Worm (Caenorhabditis elegans): ENCODE results near the gene C08F1.6.
"Not testable (repeated sequence)": the region's sequence is repeated elsewhere in the genome, so short reads cannot be mapped to it uniquely, and the experiment has no call there.

C08F1.6 gene

DNA sequence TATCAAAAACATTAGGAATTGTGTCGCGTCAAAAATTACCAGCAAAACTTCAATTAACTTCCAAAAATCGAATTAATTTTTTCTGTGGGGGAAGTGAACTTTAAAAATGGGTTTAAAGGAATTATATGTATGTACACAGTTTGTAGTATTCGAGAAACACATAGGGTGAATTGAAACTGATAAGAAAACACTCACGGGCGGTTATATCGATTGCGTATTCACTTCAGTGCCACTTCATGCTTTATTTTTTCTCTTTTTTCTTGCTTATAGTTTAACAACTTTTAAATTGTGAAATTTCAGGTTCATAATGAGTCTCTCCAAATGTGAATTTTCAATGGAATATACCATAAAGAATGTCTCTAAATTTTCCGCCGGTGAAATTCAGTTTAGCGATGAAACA, 16.6 kb downstream of the C08F1.6 start, which contains the start of gene math-26:
math-26 (plus strand) TSS at position 301 of the 400 bp plus-strand sequence.
- not testable (repeated sequence) for TF ChIP-seq pag-3 (tag; optimal IDR thresholded peaks at IDR 0.05; ENCODE audit: borderline replicate concordance, insufficient read depth); nhr-77 (tag; optimal IDR thresholded peaks at IDR 0.05); alr-1 (tag; optimal IDR thresholded peaks at IDR 0.05; ENCODE audit: borderline replicate concordance)

DNA sequence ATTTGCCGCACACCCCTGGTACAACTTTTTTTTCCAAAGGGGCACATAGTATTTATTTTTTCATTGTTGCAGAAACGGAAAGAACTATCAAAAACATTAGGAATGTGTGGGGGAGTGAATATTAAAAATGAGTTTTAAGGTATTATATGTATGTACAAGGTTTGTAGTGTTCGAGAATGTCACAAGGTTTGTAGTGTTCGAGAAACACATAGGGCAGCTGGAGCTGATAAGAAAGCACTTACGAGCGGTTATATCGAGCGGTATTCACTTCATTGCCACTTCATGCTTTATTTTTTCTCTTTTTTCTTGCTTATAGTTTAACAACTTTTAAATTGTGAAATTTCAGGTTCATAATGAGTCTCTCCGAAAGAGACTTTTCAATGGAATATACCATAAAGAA, 20.5 kb downstream of the C08F1.6 start:
- TF ChIP-seq elt-2 (tag; optimal IDR thresholded peaks at IDR 0.05) (peak; percentile 28), lin-35 (GFP tag; optimal IDR thresholded peaks at IDR 0.05) (peak in 1 of 2 experiments; percentile 10), efl-1 (GFP tag; optimal IDR thresholded peaks at IDR 0.05 in 1 of 2) (peak in 1 of 2 experiments; percentile 43)
- TF ChIP-seq efl-1 (optimal IDR thresholded peaks at IDR 0.05): not testable (repeated sequence)

DNA sequence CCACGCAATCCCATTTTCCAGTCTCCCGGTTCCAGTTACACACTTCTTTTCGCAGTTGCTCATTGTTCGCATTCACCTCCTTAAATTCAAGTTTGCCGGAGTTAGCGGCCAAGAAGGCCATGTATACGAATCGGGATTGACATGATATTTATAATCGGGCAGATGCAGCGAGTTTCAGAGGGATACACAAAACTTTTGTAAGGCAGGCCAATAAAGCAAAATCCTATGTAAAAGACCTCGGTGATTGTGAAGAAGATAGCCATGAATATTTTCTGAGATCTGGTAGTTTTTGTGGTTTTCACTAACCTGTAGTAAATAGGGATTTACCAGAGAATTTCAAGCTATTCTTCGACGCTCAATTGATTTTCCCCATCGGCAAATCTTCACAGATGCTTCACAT, 21.3 kb downstream of the C08F1.6 start:
- TF ChIP-seq ama-1 (optimal IDR thresholded peaks at IDR 0.05) (no peak), aly-2 (tag; optimal IDR thresholded peaks at IDR 0.05) (no peak), ceh-63 (GFP tag; optimal IDR thresholded peaks at IDR 0.05) (no peak), irx-1 (tag; optimal IDR thresholded peaks at IDR 0.05) (no peak), nhr-237 (tag; optimal IDR thresholded peaks at IDR 0.05) (no peak), efl-1 (optimal IDR thresholded peaks at IDR 0.05) (no peak), efl-1 (GFP tag; optimal IDR thresholded peaks at IDR 0.05 in 1 of 2) (no peak), fkh-4 (tag; optimal IDR thresholded peaks at IDR 0.05; ENCODE audit: borderline replicate concordance) (no peak), C16A3.4 (tag; optimal IDR thresholded peaks at IDR 0.05) (no peak), sup-37 (GFP tag; optimal IDR thresholded peaks at IDR 0.05) (no peak), elt-3 (tag; optimal IDR thresholded peaks at IDR 0.05) (no peak), fkh-10 (GFP tag; optimal IDR thresholded peaks at IDR 0.05) (no peak)

- TF ChIP-seq unc-30 (tag; optimal IDR thresholded peaks at IDR 0.05) (no peak), C16A3.4 (tag; optimal IDR thresholded peaks at IDR 0.05) (no peak), nhr-28 (tag; optimal IDR thresholded peaks at IDR 0.05) (no peak), aly-2 (tag; optimal IDR thresholded peaks at IDR 0.05) (no peak), pqm-1 (tag; optimal IDR thresholded peaks at IDR 0.05) (no peak), unc-130 (tag; optimal IDR thresholded peaks at IDR 0.05) (no peak), nhr-47 (tag; optimal IDR thresholded peaks at IDR 0.05) (no peak), nhr-90 (tag; optimal IDR thresholded peaks at IDR 0.05; ENCODE audit: poor library complexity) (no peak), fkh-4 (tag; optimal IDR thresholded peaks at IDR 0.05; ENCODE audit: borderline replicate concordance) (no peak), Y116A8C.19 (tag; optimal IDR thresholded peaks at IDR 0.05; ENCODE audit: borderline replicate concordance) (no peak), unc-86 (tag; optimal IDR thresholded peaks at IDR 0.05) (no peak), fkh-10 (GFP tag; optimal IDR thresholded peaks at IDR 0.05) (no peak), ceh-90 (tag; optimal IDR thresholded peaks at IDR 0.05) (no peak), lin-14 (GFP tag; optimal IDR thresholded peaks at IDR 0.05) (no peak), egl-27 (tag; optimal IDR thresholded peaks at IDR 0.05) (no peak)
Observed at ce11 chrII:1763072-1763471, 24.9 kb downstream of the C08F1.6 start, which contains the start of gene math-28. Gene math-28, plus strand, starts transcription at chrII:1763372.

DNA sequence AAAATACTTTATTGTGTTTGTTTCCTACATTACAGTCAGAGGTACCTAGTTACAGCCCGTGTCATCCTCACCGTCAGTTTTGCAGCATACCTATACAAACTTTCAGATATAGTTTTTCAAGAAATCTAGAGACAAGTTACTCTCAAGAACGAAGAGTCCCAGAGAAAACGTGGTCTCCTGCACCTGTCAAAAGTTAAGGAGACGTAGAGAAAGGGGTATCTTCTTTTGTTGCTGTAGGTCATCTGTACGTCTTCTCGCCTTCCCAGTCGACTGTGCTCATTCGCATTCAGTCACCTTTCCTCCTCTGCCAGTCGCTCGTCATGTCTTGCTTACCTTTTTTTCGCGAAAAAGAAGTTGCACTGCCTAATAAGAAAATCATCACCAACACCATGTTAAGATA, 26.4 kb downstream of the C08F1.6 start, which contains the start of gene F36H5.4:
F36H5.4 (plus strand) TSS at position 301 of the 400 bp plus-strand sequence.
- TF ChIP-seq mep-1 (tag; optimal IDR thresholded peaks at IDR 0.05): no peak
- no peak for TF ChIP-seq ztf-4 (tag; optimal IDR thresholded peaks at IDR 0.05)
- no peak for TF ChIP-seq unc-98 (GFP tag; IDR thresholded peaks at IDR 0.05)

ce11 chrII:1759602-1760001, 28.4 kb downstream of the C08F1.6 start, which contains the start of gene F36H5.18:
Gene F36H5.18, plus strand, starts transcription at chrII:1759902.
- no peak for TF ChIP-seq elt-3 (tag; optimal IDR thresholded peaks at IDR 0.05)
- TF ChIP-seq C04F5.9 (tag; optimal IDR thresholded peaks at IDR 0.05): no peak
- no peak for TF ChIP-seq ztf-11 (tag; optimal IDR thresholded peaks at IDR 0.05)
- TF ChIP-seq C16A3.4 (tag; optimal IDR thresholded peaks at IDR 0.05): no peak
- TF ChIP-seq fkh-10 (GFP tag; optimal IDR thresholded peaks at IDR 0.05): no peak
- no peak for TF ChIP-seq nhr-76 (tag; optimal IDR thresholded peaks at IDR 0.05)
- TF ChIP-seq unc-86 (tag; optimal IDR thresholded peaks at IDR 0.05): no peak
- TF ChIP-seq isw-1 (GFP tag; IDR thresholded peaks at IDR 0.05): no peak
- TF ChIP-seq hlh-17 (GFP tag; optimal IDR thresholded peaks at IDR 0.05; ENCODE audit: borderline replicate concordance): no peak
- TF ChIP-seq sup-37 (GFP tag; optimal IDR thresholded peaks at IDR 0.05): no peak
- no peak for TF ChIP-seq lin-13 (GFP tag; optimal IDR thresholded peaks at IDR 0.05)
- TF ChIP-seq ets-5 (GFP tag; IDR thresholded peaks at IDR 0.05): no peak
- TF ChIP-seq mep-1 (tag; optimal IDR thresholded peaks at IDR 0.05): no peak
- no peak for TF ChIP-seq pax-3 (tag; optimal IDR thresholded peaks at IDR 0.05)
- TF ChIP-seq ceh-63 (GFP tag; optimal IDR thresholded peaks at IDR 0.05): no peak
- no peak for TF ChIP-seq zip-4 (GFP tag; optimal IDR thresholded peaks at IDR 0.05)
- TF ChIP-seq dpl-1 (GFP tag; optimal IDR thresholded peaks at IDR 0.05): no peak
- TF ChIP-seq hpl-2 (GFP tag; optimal IDR thresholded peaks at IDR 0.05): no peak

Data from whole organism, L1 larva.